Fruit fly (Drosophila melanogaster): ENCODE results near the gene sofe.

The sofe gene

DNA sequence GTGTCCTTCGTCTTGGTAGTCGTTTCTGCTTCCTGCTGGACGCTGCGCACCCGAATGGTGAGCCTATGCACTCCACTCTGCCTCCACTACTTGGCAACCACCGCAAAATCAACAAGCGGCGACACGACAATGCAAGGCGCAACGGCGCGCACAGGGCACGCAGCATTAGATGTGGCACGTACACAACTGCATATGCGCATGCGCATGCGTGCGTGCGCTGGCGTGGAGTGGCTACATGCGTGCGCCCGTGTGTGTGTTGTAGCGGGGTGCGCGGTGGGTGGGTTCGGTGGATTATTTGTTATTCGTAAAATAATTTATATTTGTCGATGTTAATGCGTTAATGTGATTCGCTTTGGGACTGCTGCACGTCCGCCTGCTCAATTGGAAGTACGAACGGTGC is 21.6 kb downstream of the sofe start:
- no peak for TF ChIP-seq CG7101 (tag; optimal IDR thresholded peaks at IDR 0.05)
- TF ChIP-seq pad (GFP tag; optimal IDR thresholded peaks at IDR 0.05), result no peak
- no peak for TF ChIP-seq CG1620 (GFP tag; optimal IDR thresholded peaks at IDR 0.05)
- no peak for TF ChIP-seq ovo (GFP tag; optimal IDR thresholded peaks at IDR 0.05)

DNA sequence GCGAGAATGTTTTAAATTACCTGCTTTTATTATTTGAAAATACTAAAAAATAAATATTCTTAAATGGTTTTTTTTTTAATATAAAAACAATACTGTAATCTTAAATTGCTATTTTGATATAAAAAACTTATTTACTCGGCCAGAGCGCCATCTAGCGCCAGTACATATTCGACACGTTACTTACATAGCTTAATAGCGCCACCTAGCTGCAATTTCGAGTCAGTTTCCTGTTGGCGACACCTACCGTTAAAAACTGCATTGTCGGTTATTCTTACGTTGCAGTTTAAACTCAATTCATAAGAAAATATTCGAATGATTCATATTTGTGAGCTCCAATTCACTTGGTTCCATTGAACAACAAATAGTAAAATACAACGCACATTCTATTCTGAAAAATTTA is 24.8 kb downstream of the sofe start:
- TF ChIP-seq ovo (GFP tag; optimal IDR thresholded peaks at IDR 0.05) (peak; percentile 77), pad (GFP tag; optimal IDR thresholded peaks at IDR 0.05) (peak; percentile 57), tj (GFP tag; optimal IDR thresholded peaks at IDR 0.05) (peak; percentile 77), bab1 (GFP tag; optimal IDR thresholded peaks at IDR 0.05) (peak; percentile 78), Crg-1 (GFP tag; optimal IDR thresholded peaks at IDR 0.05) (peak; percentile 58), CG14711 (tag; optimal IDR thresholded peaks at IDR 0.05) (peak; percentile 37), Clk (GFP tag; optimal IDR thresholded peaks at IDR 0.05) (no peak), cnc (optimal IDR thresholded peaks at IDR 0.05) (no peak), Mnt (GFP tag; optimal IDR thresholded peaks at IDR 0.05) (peak; percentile 62), CG11617 (GFP tag; optimal IDR thresholded peaks at IDR 0.05) (peak; percentile 20), CG7101 (tag; optimal IDR thresholded peaks at IDR 0.05) (peak; percentile 67), cic (GFP tag; optimal IDR thresholded peaks at IDR 0.05) (no peak), Hr96 (GFP tag; optimal IDR thresholded peaks at IDR 0.05) (peak; percentile 69), CG12768 (GFP tag; optimal IDR thresholded peaks at IDR 0.05) (no peak), CG5204 (GFP tag; optimal IDR thresholded peaks at IDR 0.05) (peak; percentile 29), kay (GFP tag; ENCODE audit: borderline replicate concordance) (no peak), toe (GFP tag; optimal IDR thresholded peaks at IDR 0.05) (peak; percentile 37), CG33017 (tag; optimal IDR thresholded peaks at IDR 0.05) (no peak), CG1620 (GFP tag; optimal IDR thresholded peaks at IDR 0.05) (peak; percentile 86), CG7045 (GFP tag; optimal IDR thresholded peaks at IDR 0.05) (no peak)

DNA sequence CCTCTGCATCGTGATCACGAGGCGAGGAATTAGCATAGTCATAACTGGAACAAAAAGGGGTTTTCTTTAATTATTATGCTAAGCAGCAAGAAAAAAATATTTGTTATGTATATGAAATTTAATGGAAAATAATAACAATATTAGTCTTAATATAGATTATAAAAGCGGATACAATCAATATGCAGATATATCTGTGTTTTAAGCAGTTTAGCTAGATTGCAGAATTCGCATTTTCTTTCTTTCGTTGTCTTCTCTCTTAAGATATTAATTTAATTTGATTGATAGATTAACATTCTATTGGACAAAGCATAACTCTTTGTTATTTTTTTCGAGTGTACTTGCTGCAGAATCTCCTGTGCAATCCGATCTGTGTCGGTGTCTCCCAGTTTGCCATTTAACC is 29.9 kb downstream of the sofe start:
- TF ChIP-seq Crg-1 (GFP tag; optimal IDR thresholded peaks at IDR 0.05) (no peak), CG5204 (GFP tag; optimal IDR thresholded peaks at IDR 0.05) (no peak), CG7101 (tag; optimal IDR thresholded peaks at IDR 0.05) (no peak), cic (GFP tag; optimal IDR thresholded peaks at IDR 0.05) (no peak), CG1620 (GFP tag; optimal IDR thresholded peaks at IDR 0.05) (no peak), cnc (optimal IDR thresholded peaks at IDR 0.05) (no peak), ovo (GFP tag; optimal IDR thresholded peaks at IDR 0.05) (no peak), Mnt (GFP tag; optimal IDR thresholded peaks at IDR 0.05) (no peak), CG33017 (tag; optimal IDR thresholded peaks at IDR 0.05) (no peak)

DNA sequence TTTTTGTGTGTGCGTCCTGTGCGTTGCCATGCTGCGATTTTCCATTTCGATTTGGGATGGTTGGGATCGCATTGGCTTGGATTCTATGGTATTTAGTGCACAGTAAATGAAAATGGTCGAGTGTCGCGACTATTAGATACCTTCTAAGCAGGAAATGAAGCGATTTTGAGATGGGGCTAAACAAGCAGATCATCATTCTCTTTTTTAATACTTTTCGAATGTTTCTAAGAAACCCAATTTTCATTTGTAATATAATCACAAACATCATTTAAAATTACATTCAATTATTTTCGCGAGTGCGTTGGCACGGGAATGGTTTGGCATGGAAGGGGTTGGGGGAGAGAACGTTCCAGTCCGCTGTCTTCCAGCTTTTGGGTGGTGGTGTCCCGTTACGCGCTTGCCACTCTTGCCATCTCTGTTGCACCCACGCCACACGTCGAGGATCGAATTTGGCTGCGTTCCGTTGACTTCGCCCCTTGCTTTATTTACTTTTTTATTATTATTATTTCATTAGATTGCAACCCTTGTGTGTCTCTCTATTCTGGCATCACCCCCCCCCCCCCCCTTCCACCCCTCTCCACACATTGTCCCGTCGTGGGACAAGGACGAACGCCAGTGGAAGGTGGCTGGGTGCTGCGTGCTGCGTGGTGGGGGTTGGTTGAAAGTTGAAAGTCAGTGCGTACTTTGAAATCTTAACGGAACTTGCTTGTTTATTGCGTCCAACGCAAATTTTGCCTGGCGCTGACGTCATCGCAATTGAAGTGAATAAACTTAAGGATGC is 31.7 kb downstream of the sofe start:
- no peak for TF ChIP-seq cic (GFP tag; optimal IDR thresholded peaks at IDR 0.05)
- TF ChIP-seq pad (GFP tag; optimal IDR thresholded peaks at IDR 0.05), result no peak
- no peak for TF ChIP-seq kay (GFP tag; ENCODE audit: borderline replicate concordance)
- TF ChIP-seq ovo (GFP tag; optimal IDR thresholded peaks at IDR 0.05), result no peak
- TF ChIP-seq CG33017 (tag; optimal IDR thresholded peaks at IDR 0.05), result no peak
- no peak for TF ChIP-seq Clk (GFP tag; optimal IDR thresholded peaks at IDR 0.05)
- TF ChIP-seq CG1620 (GFP tag; optimal IDR thresholded peaks at IDR 0.05), result no peak
- no peak for TF ChIP-seq Crg-1 (GFP tag; optimal IDR thresholded peaks at IDR 0.05)
- TF ChIP-seq Hr96 (GFP tag; optimal IDR thresholded peaks at IDR 0.05), result no peak
- no peak for TF ChIP-seq Mnt (GFP tag; optimal IDR thresholded peaks at IDR 0.05)
- TF ChIP-seq CG14711 (tag; optimal IDR thresholded peaks at IDR 0.05), result no peak
- TF ChIP-seq CG12768 (GFP tag; optimal IDR thresholded peaks at IDR 0.05), result no peak

dm6 chrX:10824227-10824702 is 32.9 kb downstream of the sofe start, which contains the start of gene Imp:
Imp (minus strand) TSS chrX:10824277.
- TF ChIP-seq CG7045 (GFP tag; optimal IDR thresholded peaks at IDR 0.05) (no peak), tj (GFP tag; optimal IDR thresholded peaks at IDR 0.05) (no peak)

dm6 chrX:10823441-10823818 is 33.8 kb downstream of the sofe start:
- TF ChIP-seq CG14711 (tag; optimal IDR thresholded peaks at IDR 0.05), result no peak
- TF ChIP-seq CG7101 (tag; optimal IDR thresholded peaks at IDR 0.05), result no peak
- no peak for TF ChIP-seq CG11617 (GFP tag; optimal IDR thresholded peaks at IDR 0.05)
- TF ChIP-seq pad (GFP tag; optimal IDR thresholded peaks at IDR 0.05), result no peak
- TF ChIP-seq CG7045 (GFP tag; optimal IDR thresholded peaks at IDR 0.05), result no peak
- TF ChIP-seq cic (GFP tag; optimal IDR thresholded peaks at IDR 0.05), result no peak
- TF ChIP-seq bab1 (GFP tag; optimal IDR thresholded peaks at IDR 0.05), result no peak
- no peak for TF ChIP-seq ovo (GFP tag; optimal IDR thresholded peaks at IDR 0.05)
- TF ChIP-seq CG5204 (GFP tag; optimal IDR thresholded peaks at IDR 0.05), result no peak

Measured in whole organism, adult.